Worm (Caenorhabditis elegans) whole organism, L2 larva: ENCODE results near the gene C50F4.10.

ENCODE experiments used
- C34F6.9 ChIP-seq: fragments of 150-350 bp; optimal IDR thresholded peaks from 2 replicates; lab custom pipeline; 2014; ENCODE audit warnings: missing biosample characterization, missing genetic modification characterization
- F13H6.1 ChIP-seq: sonication (generic microtip); optimal IDR thresholded peaks from 2 replicates; lab custom pipeline; 2016; ENCODE audit warnings: missing genetic modification characterization, missing compliant biosample characterization
- Y55F3AM.14 ChIP-seq: fragments of 200-800 bp; sonication (Bioruptor generic); optimal IDR thresholded peaks from 2 replicates; lab custom pipeline; 2018; ENCODE audit warnings: mild to moderate bottlenecking, missing genetic modification characterization, missing compliant biosample characterization
- alr-1 ChIP-seq: fragments of 150-350 bp; optimal IDR thresholded peaks from 2 replicates; lab custom pipeline; 2014; ENCODE audit warnings: missing biosample characterization, missing genetic modification characterization
- ceh-16 ChIP-seq: fragments of 150-350 bp; optimal IDR thresholded peaks from 2 replicates; lab custom pipeline; 2014; ENCODE audit warnings: missing biosample characterization, missing genetic modification characterization
- ceh-82 ChIP-seq: fragments of 150-350 bp; optimal IDR thresholded peaks from 2 replicates; lab custom pipeline; 2014; ENCODE audit warnings: missing biosample characterization, missing genetic modification characterization
- crh-2 ChIP-seq: sonication (generic microtip); optimal IDR thresholded peaks from 2 replicates; lab custom pipeline; 2017; ENCODE audit warnings: missing biosample characterization, missing genetic modification characterization
- elt-3 ChIP-seq: sonication (generic microtip); optimal IDR thresholded peaks from 2 replicates; lab custom pipeline; 2017; ENCODE audit warnings: missing biosample characterization, missing genetic modification characterization
- fos-1 ChIP-seq: fragments of 150-350 bp; optimal IDR thresholded peaks from 2 replicates; lab custom pipeline; 2014; ENCODE audit warnings: missing biosample characterization, missing genetic modification characterization
- gmeb-1 ChIP-seq: fragments of 150-350 bp; optimal IDR thresholded peaks from 2 replicates; lab custom pipeline; 2014; ENCODE audit warnings: missing biosample characterization, missing genetic modification characterization
- lin-11 ChIP-seq: fragments of 150-350 bp; sonication (generic microtip); optimal IDR thresholded peaks from 2 replicates; lab custom pipeline; 2014; ENCODE audit warnings: missing biosample characterization, missing genetic modification characterization, inconsistent platforms, mixed read lengths
- lin-39 ChIP-seq: fragments of 150-350 bp; optimal IDR thresholded peaks from 2 replicates; lab custom pipeline; 2014; ENCODE audit warnings: missing biosample characterization, missing genetic modification reagents, missing genetic modification characterization
- lsy-2 ChIP-seq, 2 experiments: fragments of 150-350 bp in 1 of 2; sonication (generic microtip) in 1 of 2; optimal IDR thresholded peaks; 2 replicates each; lab custom pipeline; 2014 to 2017; ENCODE audit warnings: missing biosample characterization in 2 of 2, missing genetic modification characterization in 2 of 2
- mab-5 ChIP-seq: fragments of 150-350 bp; optimal IDR thresholded peaks from 2 replicates; lab custom pipeline; 2014; ENCODE audit warnings: missing biosample characterization, missing genetic modification characterization
- mdl-1 ChIP-seq, 2 experiments: fragments of 150-350 bp in 1 of 2; sonication (generic microtip) in 1 of 2; optimal IDR thresholded peaks; 2 replicates each; lab custom pipeline; 2017; ENCODE audit warnings: missing biosample characterization in 2 of 2, missing genetic modification characterization in 2 of 2
- nhr-10 ChIP-seq: sonication (generic microtip); optimal IDR thresholded peaks from 2 replicates; lab custom pipeline; 2017; ENCODE audit warnings: missing biosample characterization, missing genetic modification characterization
- nhr-11 ChIP-seq: fragments of 150-350 bp; optimal IDR thresholded peaks from 2 replicates; lab custom pipeline; 2014; ENCODE audit warnings: missing biosample characterization, missing genetic modification characterization
- nhr-12 ChIP-seq: fragments of 150-350 bp; optimal IDR thresholded peaks from 2 replicates; lab custom pipeline; 2014; ENCODE audit warnings: missing biosample characterization, missing genetic modification characterization
- nhr-129 ChIP-seq: fragments of 150-350 bp; optimal IDR thresholded peaks from 2 replicates; lab custom pipeline; 2014; ENCODE audit warnings: missing biosample characterization, missing genetic modification characterization
- nhr-21 ChIP-seq: fragments of 150-350 bp; optimal IDR thresholded peaks from 2 replicates; lab custom pipeline; 2014; ENCODE audit warnings: missing biosample characterization, missing genetic modification characterization
- nhr-23 ChIP-seq: fragments of 150-350 bp; optimal IDR thresholded peaks from 2 replicates; lab custom pipeline; 2014; ENCODE audit warnings: missing biosample characterization, missing genetic modification reagents, missing genetic modification characterization
- nhr-237 ChIP-seq: fragments of 150-350 bp; optimal IDR thresholded peaks from 2 replicates; lab custom pipeline; 2014; ENCODE audit warnings: missing biosample characterization, missing genetic modification characterization
- nhr-25 ChIP-seq: fragments of 150-350 bp; sonication (generic microtip); optimal IDR thresholded peaks from 3 replicates; lab custom pipeline; 2014; ENCODE audit warnings: missing biosample characterization, missing genetic modification characterization
- nhr-6 ChIP-seq: fragments of 150-350 bp; optimal IDR thresholded peaks from 2 replicates; lab custom pipeline; 2014; ENCODE audit warnings: missing biosample characterization, missing genetic modification characterization
- nhr-77 ChIP-seq: fragments of 150-350 bp; optimal IDR thresholded peaks from 2 replicates; lab custom pipeline; 2014; ENCODE audit warnings: missing biosample characterization, missing genetic modification characterization
- peb-1 ChIP-seq: fragments of 150-350 bp; optimal IDR thresholded peaks from 2 replicates; lab custom pipeline; 2014; ENCODE audit warnings: missing biosample characterization, missing genetic modification characterization
- sem-4 ChIP-seq: fragments of 150-350 bp; optimal IDR thresholded peaks from 2 replicates; lab custom pipeline; 2014; ENCODE audit warnings: missing biosample characterization, missing genetic modification reagents, missing genetic modification characterization
- sma-3 ChIP-seq: sonication (generic microtip); optimal IDR thresholded peaks from 2 replicates; lab custom pipeline; 2016; ENCODE audit warnings: missing genetic modification reagents, missing genetic modification characterization, missing compliant biosample characterization
- sma-9 ChIP-seq, 2 experiments: fragments of 150-350 bp in 1 of 2; sonication (generic microtip) in 1 of 2; optimal IDR thresholded peaks; 2 replicates each; lab custom pipeline; 2014 to 2016; ENCODE audit warnings: missing genetic modification characterization in 2 of 2, mild to moderate bottlenecking in 1 of 2, missing biosample characterization in 1 of 2, missing compliant biosample characterization in 1 of 2, missing genetic modification reagents in 1 of 2, moderate library complexity in 1 of 2
- snpc-4 ChIP-seq: fragments of 150-350 bp; optimal IDR thresholded peaks from 2 replicates; lab custom pipeline; 2014; ENCODE audit warnings: missing biosample characterization, missing genetic modification characterization
- unc-39 ChIP-seq: fragments of 150-350 bp; optimal IDR thresholded peaks from 2 replicates; lab custom pipeline; 2014; ENCODE audit warnings: missing biosample characterization, missing genetic modification characterization
- unc-55 ChIP-seq: fragments of 150-350 bp; sonication (generic microtip); optimal IDR thresholded peaks from 3 replicates; lab custom pipeline; 2014; ENCODE audit warnings: missing biosample characterization, missing genetic modification reagents, missing genetic modification characterization
- unc-62 ChIP-seq: fragments of 150-350 bp; optimal IDR thresholded peaks from 2 replicates; lab custom pipeline; 2014; ENCODE audit warnings: missing biosample characterization, missing genetic modification reagents, missing genetic modification characterization
- zag-1 ChIP-seq: fragments of 150-350 bp; optimal IDR thresholded peaks from 2 replicates; lab custom pipeline; 2014; ENCODE audit warnings: missing biosample characterization, missing genetic modification characterization
- ztf-1 ChIP-seq: fragments of 200-800 bp; sonication (Bioruptor generic); conservative IDR thresholded peaks from 2 replicates; pipeline ENCODE4 v1.3.6; 2022; ENCODE audit warnings: missing genetic modification characterization, missing compliant biosample characterization
- ztf-11 ChIP-seq: sonication (generic microtip); optimal IDR thresholded peaks from 2 replicates; lab custom pipeline; 2017; ENCODE audit warnings: missing biosample characterization, missing genetic modification characterization
- ztf-4 ChIP-seq: fragments of 150-350 bp; optimal IDR thresholded peaks from 2 replicates; lab custom pipeline; 2014; ENCODE audit warnings: missing biosample characterization, missing genetic modification characterization

The C50F4.10 gene

ce11 chrV:9513590-9513989, 17.8 kb downstream of the C50F4.10 start, which contains the start of gene eif-2Bdelta:
Gene eif-2Bdelta (plus strand): TSS chrV:9513824.
- TF ChIP-seq ztf-1 (GFP tag; lab: Robert Waterston, UW), result no peak
- TF ChIP-seq ztf-4 (tag; lab: Kevin White, UChicago), result no peak
- no peak for TF ChIP-seq unc-62
- peak; percentile 82 for TF ChIP-seq C34F6.9 (tag; lab: Kevin White, UChicago)
- TF ChIP-seq gmeb-1 (tag; lab: Kevin White, UChicago), result peak; percentile 73
- peak; percentile 74 for TF ChIP-seq sma-9 (GFP tag; optimal IDR thresholded peaks at IDR 0.05; lab: Kevin White, UChicago)
- TF ChIP-seq sma-9 (tag; optimal IDR thresholded peaks at IDR 0.05; lab: Kevin White, UChicago), result no peak
- no peak for TF ChIP-seq zag-1 (tag; lab: Kevin White, UChicago)
- peak; percentile 51 for TF ChIP-seq snpc-4
- no peak for TF ChIP-seq nhr-129 (tag; lab: Kevin White, UChicago)
- TF ChIP-seq unc-55 (GFP tag; lab: Kevin White, UChicago), result no peak
- TF ChIP-seq alr-1 (tag; lab: Kevin White, UChicago), result no peak
- peak; percentile 39 for TF ChIP-seq nhr-25 (tag; lab: Kevin White, UChicago)
- TF ChIP-seq lsy-2 (tag; optimal IDR thresholded peaks at IDR 0.05; lab: Kevin White, UChicago), result peak; percentile 68 to 80
- no peak for TF ChIP-seq nhr-237 (tag; lab: Kevin White, UChicago)
- no peak for TF ChIP-seq lin-39 (tag; lab: Kevin White, UChicago)
- no peak for TF ChIP-seq sem-4 (tag; lab: Kevin White, UChicago)
- TF ChIP-seq crh-2 (tag; lab: Kevin White, UChicago), result peak; percentile 10
- no peak for TF ChIP-seq ceh-16
- TF ChIP-seq ceh-82 (tag; lab: Kevin White, UChicago), result no peak
- TF ChIP-seq nhr-12 (tag; lab: Kevin White, UChicago), result no peak
- peak; percentile 58 for TF ChIP-seq mab-5 (tag; lab: Kevin White, UChicago)
- TF ChIP-seq F13H6.1 (tag; lab: Kevin White, UChicago), result peak; percentile 38
- peak; percentile 46 for TF ChIP-seq sma-3 (GFP tag; lab: Kevin White, UChicago)

DNA sequence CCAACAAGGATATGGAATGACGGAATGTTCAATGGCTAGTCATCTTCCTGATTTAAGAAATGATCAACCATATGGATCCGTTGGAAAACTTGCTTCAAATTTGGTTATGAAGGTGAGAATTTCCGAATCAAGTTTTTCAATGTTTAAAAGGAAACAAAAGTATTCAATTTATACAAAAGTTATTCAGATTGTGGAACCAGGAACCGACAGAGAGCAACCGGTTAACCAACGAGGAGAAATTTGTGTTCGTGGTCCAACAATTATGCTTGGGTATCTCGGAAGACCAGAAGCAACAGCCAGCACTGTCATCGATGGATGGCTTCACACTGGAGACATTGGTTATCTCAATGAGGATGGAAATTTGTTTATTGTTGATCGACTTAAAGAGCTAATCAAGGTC, 21.8 kb downstream of the C50F4.10 start:
- TF ChIP-seq peb-1 (tag; lab: Kevin White, UChicago), result no peak
- no peak for TF ChIP-seq lsy-2 (tag; optimal IDR thresholded peaks at IDR 0.05; lab: Kevin White, UChicago)
- no peak for TF ChIP-seq elt-3
- TF ChIP-seq nhr-6 (tag; lab: Kevin White, UChicago), result no peak
- no peak for TF ChIP-seq nhr-10 (tag; lab: Kevin White, UChicago)
- TF ChIP-seq nhr-12 (tag; lab: Kevin White, UChicago), result no peak
- no peak for TF ChIP-seq Y55F3AM.14 (GFP tag; lab: Kevin White, UChicago)
- no peak for TF ChIP-seq lin-11 (tag; lab: Kevin White, UChicago)
- TF ChIP-seq nhr-21 (tag; lab: Kevin White, UChicago), result no peak
- no peak for TF ChIP-seq C34F6.9 (tag; lab: Kevin White, UChicago)
- no peak for TF ChIP-seq ceh-16
- TF ChIP-seq nhr-23 (tag; lab: Kevin White, UChicago), result no peak
- TF ChIP-seq nhr-129 (tag; lab: Kevin White, UChicago), result no peak
- no peak for TF ChIP-seq sma-9 (GFP tag; optimal IDR thresholded peaks at IDR 0.05; lab: Kevin White, UChicago)
- no peak for TF ChIP-seq sma-9 (tag; optimal IDR thresholded peaks at IDR 0.05; lab: Kevin White, UChicago)
- no peak for TF ChIP-seq ceh-82 (tag; lab: Kevin White, UChicago)
- TF ChIP-seq ztf-11 (tag; lab: Kevin White, UChicago), result no peak
- TF ChIP-seq zag-1 (tag; lab: Kevin White, UChicago), result no peak

DNA sequence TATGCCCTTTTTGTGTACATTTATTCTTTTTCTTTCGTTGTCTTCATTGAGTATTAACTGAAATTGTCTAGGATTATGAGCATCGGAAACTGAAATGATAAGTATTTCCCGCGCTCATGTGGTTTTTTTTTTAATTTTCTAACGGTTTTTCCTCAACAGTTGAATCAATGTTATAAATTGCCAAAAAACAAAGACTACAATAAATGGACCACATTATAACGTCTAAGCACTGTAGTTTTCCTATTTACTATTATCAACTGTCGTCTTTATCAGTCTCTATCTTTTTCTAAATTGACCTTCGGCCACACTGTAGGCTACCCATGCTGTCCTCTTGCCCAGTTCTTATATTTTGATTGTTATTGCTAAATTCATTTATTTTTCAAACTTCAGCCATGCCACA, 23.6 kb downstream of the C50F4.10 start, which contains the start of gene acs-14:
TSS of gene acs-14 (plus strand) at position 391 of the 400 bp plus-strand sequence.
- TF ChIP-seq fos-1 (tag; lab: Kevin White, UChicago) (peak; percentile 17), unc-62 (no peak)

DNA sequence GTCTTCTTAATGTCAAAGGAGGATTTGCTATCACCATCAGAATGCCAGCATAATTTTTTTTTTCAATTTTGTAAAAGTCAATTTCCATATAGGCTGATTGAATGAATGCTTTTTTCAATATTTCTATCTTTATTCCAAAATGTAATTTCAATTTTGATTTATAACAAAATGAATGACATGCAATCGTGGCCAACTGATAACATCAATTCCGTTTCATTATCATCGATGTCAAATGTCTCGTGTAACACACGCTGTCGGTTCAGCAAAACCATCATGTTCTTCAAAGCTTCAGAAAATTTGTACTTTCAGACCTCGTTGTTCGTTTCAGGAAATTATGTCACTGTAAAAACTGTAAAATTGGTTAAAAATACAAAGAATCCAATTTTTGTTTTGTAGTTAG, 24.4 kb downstream of the C50F4.10 start:
- TF ChIP-seq mab-5 (tag; lab: Kevin White, UChicago) (no peak), crh-2 (tag; lab: Kevin White, UChicago) (peak; percentile 10), lsy-2 (tag; optimal IDR thresholded peaks at IDR 0.05; lab: Kevin White, UChicago) (no peak), sma-3 (GFP tag; lab: Kevin White, UChicago) (no peak), nhr-77 (no peak), elt-3 (no peak), lin-39 (tag; lab: Kevin White, UChicago) (no peak), nhr-11 (no peak), unc-39 (no peak), sma-9 (GFP tag; optimal IDR thresholded peaks at IDR 0.05; lab: Kevin White, UChicago) (peak; percentile 30), sma-9 (tag; optimal IDR thresholded peaks at IDR 0.05; lab: Kevin White, UChicago) (no peak), mdl-1 (tag; optimal IDR thresholded peaks at IDR 0.05; lab: Kevin White, UChicago) (peak in 1 of 2 experiments; percentile 13), ceh-82 (tag; lab: Kevin White, UChicago) (no peak), fos-1 (tag; lab: Kevin White, UChicago) (peak; percentile 78)
